Fruit fly (Drosophila melanogaster): ENCODE data around the gene TwdlZ.

Gene TwdlZ

dm6 chrX:16723203-16724173 is 14.5 kb upstream of the TwdlZ start (continued):
- peak; percentile 12 for TF ChIP-seq nau (GFP tag; optimal IDR thresholded peaks at IDR 0.05)
- TF ChIP-seq sqz (GFP tag; optimal IDR thresholded peaks at IDR 0.05): no peak
- TF ChIP-seq H15 (GFP tag; IDR thresholded peaks at IDR 0.05): peak; percentile 63; the same call in 1 of the 3 replicates
- TF ChIP-seq CG1832 (GFP tag; optimal IDR thresholded peaks at IDR 0.05): no peak
- TF ChIP-seq Fer1 (GFP tag; optimal IDR thresholded peaks at IDR 0.05): peak; percentile 67
- no peak for TF ChIP-seq Kr (GFP tag; optimal IDR thresholded peaks at IDR 0.05)
- no peak for TF ChIP-seq Hey (tag; optimal IDR thresholded peaks at IDR 0.05)
- TF ChIP-seq CTCF (GFP tag; optimal IDR thresholded peaks at IDR 0.05): peak; percentile 48
- TF ChIP-seq CHES-1-like (GFP tag; optimal IDR thresholded peaks at IDR 0.05): no peak
- TF ChIP-seq CG7745 (tag; optimal IDR thresholded peaks at IDR 0.05): no peak

- TF ChIP-seq sc (optimal IDR thresholded peaks at IDR 0.05): no peak
- no peak for TF ChIP-seq sc (GFP tag; optimal IDR thresholded peaks at IDR 0.05)
- TF ChIP-seq Hsf (GFP tag; optimal IDR thresholded peaks at IDR 0.05): no peak
- TF ChIP-seq HHEX (GFP tag; optimal IDR thresholded peaks at IDR 0.05): no peak
- no peak for TF ChIP-seq lola (GFP tag; optimal IDR thresholded peaks at IDR 0.05)
- TF ChIP-seq YL-1 (GFP tag; optimal IDR thresholded peaks at IDR 0.05): no peak
- TF ChIP-seq Opbp (GFP tag; IDR thresholded peaks at IDR 0.05; ENCODE audit: partially characterized antibody): no peak
- no peak for TF ChIP-seq stc (GFP tag; IDR thresholded peaks at IDR 0.05)
- no peak for TF ChIP-seq Hr39 (optimal IDR thresholded peaks at IDR 0.05)
- no peak for TF ChIP-seq Xbp1 (GFP tag; optimal IDR thresholded peaks at IDR 0.05)
- no peak for TF ChIP-seq CG7963 (GFP tag; IDR thresholded peaks at IDR 0.05; ENCODE audit: partially characterized antibody)
- TF ChIP-seq CG14441 (GFP tag; IDR thresholded peaks at IDR 0.05): no peak
- TF ChIP-seq CG15479 (GFP tag; optimal IDR thresholded peaks at IDR 0.05): no peak
- TF ChIP-seq CG9817 (tag; optimal IDR thresholded peaks at IDR 0.05): no peak
- no peak for TF ChIP-seq CG32532 (GFP tag; IDR thresholded peaks at IDR 0.05)
- no peak for TF ChIP-seq cwo (GFP tag; optimal IDR thresholded peaks at IDR 0.05)
- TF ChIP-seq MESR4 (GFP tag; optimal IDR thresholded peaks at IDR 0.05): no peak
Measured at dm6 chrX:16724544-16724943, 13.4 kb upstream of the TwdlZ start.

DNA sequence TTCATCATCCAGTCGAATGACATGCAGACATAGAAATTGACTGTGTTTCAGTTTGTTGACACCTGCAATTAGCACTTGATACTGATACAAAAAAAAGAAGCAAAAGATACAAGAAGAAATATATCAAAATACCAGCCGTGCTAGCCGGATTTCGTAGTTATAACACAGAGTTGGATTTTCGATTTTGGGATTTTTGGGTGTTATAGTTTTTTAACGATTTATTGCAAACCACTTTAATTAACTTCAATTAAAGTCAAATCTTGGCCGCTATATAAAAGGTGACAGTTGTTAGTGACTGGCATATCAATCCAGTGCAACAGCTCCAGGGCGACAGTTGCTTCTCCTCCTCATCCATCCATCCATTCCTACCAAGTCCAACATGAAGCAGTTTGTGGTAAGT is 7.2 kb upstream of the TwdlZ start, which contains the start of gene TwdlX:
Gene TwdlX, plus strand, starts transcription at position 301 of the 400 bp plus-strand sequence.
- TF ChIP-seq CG13296 (GFP tag; optimal IDR thresholded peaks at IDR 0.05) (no peak), CG9817 (tag; optimal IDR thresholded peaks at IDR 0.05) (no peak), hkb (optimal IDR thresholded peaks at IDR 0.05) (no peak), hkb (GFP tag; IDR thresholded peaks at IDR 0.05) (no peak), CG10565 (GFP tag; optimal IDR thresholded peaks at IDR 0.05) (no peak), CG9215 (GFP tag; IDR thresholded peaks at IDR 0.05) (no peak), MBD-R2 (GFP tag; IDR thresholded peaks at IDR 0.05) (no peak), disco-r (GFP tag; optimal IDR thresholded peaks at IDR 0.05) (no peak), jigr1 (GFP tag; IDR thresholded peaks at IDR 0.05) (no peak), GATAe (GFP tag; conservative IDR thresholded peaks at IDR 0.05) (no peak), HLHmδ (GFP tag; optimal IDR thresholded peaks at IDR 0.05) (no peak), CG5953 (GFP tag; IDR thresholded peaks at IDR 0.05) (no peak), CG17385 (GFP tag; optimal IDR thresholded peaks at IDR 0.05) (no peak), CG33557 (GFP tag; optimal IDR thresholded peaks at IDR 0.05) (no peak)

Measured in whole organism, embryonic.